Worm (Caenorhabditis elegans): Measurements from ENCODE around the gene C33F10.14.

C33F10.14 gene

ce11 chrII:4797071-4797470 is at the start of gene C33F10.14:
Gene C33F10.14 (plus strand): TSS chrII:4797371.
- no peak for TF ChIP-seq unc-62 (GFP tag; optimal IDR thresholded peaks at IDR 0.05)
- no peak for TF ChIP-seq zag-1 (tag; optimal IDR thresholded peaks at IDR 0.05)
- no peak for TF ChIP-seq fkh-4 (tag; optimal IDR thresholded peaks at IDR 0.05; ENCODE audit: borderline replicate concordance)
- TF ChIP-seq sox-4 (tag; optimal IDR thresholded peaks at IDR 0.05): no peak

ce11 chrII:4747697-4748096 is 49.5 kb upstream of the C33F10.14 start:
- TF ChIP-seq nhr-71 (tag; optimal IDR thresholded peaks at IDR 0.05): peak; percentile 21
- TF ChIP-seq vab-15 (tag; optimal IDR thresholded peaks at IDR 0.05): no peak
- no peak for TF ChIP-seq C16A3.4 (tag; optimal IDR thresholded peaks at IDR 0.05)
- TF ChIP-seq nhr-237 (tag; optimal IDR thresholded peaks at IDR 0.05): no peak
- no peak for TF ChIP-seq rnt-1 (tag; optimal IDR thresholded peaks at IDR 0.05)
- no peak for TF ChIP-seq snpc-4 (tag; optimal IDR thresholded peaks at IDR 0.05)
- TF ChIP-seq ztf-4 (tag; optimal IDR thresholded peaks at IDR 0.05): no peak
- TF ChIP-seq hlh-4 (tag; optimal IDR thresholded peaks at IDR 0.05): no peak
- no peak for TF ChIP-seq pax-3 (tag; optimal IDR thresholded peaks at IDR 0.05)
- peak; percentile 8 for TF ChIP-seq lin-14 (GFP tag; optimal IDR thresholded peaks at IDR 0.05)
- TF ChIP-seq zag-1 (tag; optimal IDR thresholded peaks at IDR 0.05): no peak
- TF ChIP-seq jun-1 (tag; optimal IDR thresholded peaks at IDR 0.05): no peak
- TF ChIP-seq nhr-77 (tag; optimal IDR thresholded peaks at IDR 0.05): no peak
- TF ChIP-seq lir-3 (tag; optimal IDR thresholded peaks at IDR 0.05; ENCODE audit: poor library complexity): no peak
- no peak for TF ChIP-seq nhr-28 (tag; optimal IDR thresholded peaks at IDR 0.05)
- peak; percentile 71 for TF ChIP-seq nhr-85 (tag)
- peak in 1 of 6 experiments; percentile 51 for TF ChIP-seq elt-3 (tag; optimal IDR thresholded peaks at IDR 0.05)
- TF ChIP-seq efl-1 (optimal IDR thresholded peaks at IDR 0.05): no peak
- TF ChIP-seq efl-1 (GFP tag; optimal IDR thresholded peaks at IDR 0.05 in 1 of 2): peak in 1 of 2 experiments; percentile 55

DNA sequence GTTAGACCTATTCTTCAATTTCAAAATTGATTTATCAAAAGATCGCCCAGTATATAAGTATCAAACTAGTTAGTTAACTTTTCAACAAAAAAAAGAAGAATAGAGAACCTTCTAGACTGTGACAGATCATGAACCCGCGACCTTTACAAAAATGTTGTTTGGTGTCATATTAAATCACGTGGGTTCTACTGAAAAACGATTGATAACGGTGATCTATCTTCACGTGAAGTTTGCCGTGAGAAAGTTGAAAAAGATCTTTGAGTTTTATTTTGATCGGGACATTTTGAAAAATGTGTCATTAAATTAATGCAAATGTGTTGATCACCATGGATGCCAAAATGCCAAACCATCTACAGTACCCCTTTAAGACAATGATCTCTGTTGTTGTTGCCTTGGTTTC is 48.8 kb upstream of the C33F10.14 start:
- TF ChIP-seq unc-130 (tag; optimal IDR thresholded peaks at IDR 0.05) (peak; percentile 3), nhr-28 (tag; optimal IDR thresholded peaks at IDR 0.05) (no peak), fkh-8 (tag; optimal IDR thresholded peaks at IDR 0.05) (no peak), lin-14 (GFP tag; optimal IDR thresholded peaks at IDR 0.05) (peak; percentile 5), nhr-71 (tag; optimal IDR thresholded peaks at IDR 0.05) (peak; percentile 56), efl-1 (optimal IDR thresholded peaks at IDR 0.05) (no peak), efl-1 (GFP tag; optimal IDR thresholded peaks at IDR 0.05 in 1 of 2) (peak in 1 of 2 experiments; percentile 93), tbx-2 (tag; optimal IDR thresholded peaks at IDR 0.05) (peak; percentile 31), lin-35 (GFP tag; optimal IDR thresholded peaks at IDR 0.05) (peak in 1 of 2 experiments; percentile 14), grh-1 (GFP tag; IDR thresholded peaks at IDR 0.05) (no peak), nhr-85 (tag) (peak; percentile 87), lin-39 (tag; optimal IDR thresholded peaks at IDR 0.05) (no peak), aly-2 (tag; optimal IDR thresholded peaks at IDR 0.05) (no peak), C34B4.2 (tag; optimal IDR thresholded peaks at IDR 0.05) (no peak), nhr-20 (tag; optimal IDR thresholded peaks at IDR 0.05) (peak; percentile 61), isw-1 (GFP tag; IDR thresholded peaks at IDR 0.05) (no peak), mep-1 (tag; optimal IDR thresholded peaks at IDR 0.05) (peak; percentile 1), mdl-1 (tag; optimal IDR thresholded peaks at IDR 0.05) (peak in 1 of 2 experiments; percentile 48), elt-3 (tag; optimal IDR thresholded peaks at IDR 0.05) (peak in 3 of 6 experiments; percentile 27 to 65 (median 46)), snu-23 (GFP tag; optimal IDR thresholded peaks at IDR 0.05) (peak; percentile 6), xbp-1 (tag; optimal IDR thresholded peaks at IDR 0.05) (no peak), hpl-2 (GFP tag; optimal IDR thresholded peaks at IDR 0.05) (no peak), ceh-63 (GFP tag; optimal IDR thresholded peaks at IDR 0.05) (no peak), ceh-88 (GFP tag; IDR thresholded peaks at IDR 0.05) (no peak), nhr-19 (GFP tag; conservative IDR thresholded peaks at IDR 0.05) (peak; percentile 41), alr-1 (tag; optimal IDR thresholded peaks at IDR 0.05; ENCODE audit: borderline replicate concordance) (no peak)

All from whole organism, L1 larva.